Fruit fly (Drosophila melanogaster) whole organism, embryonic: ENCODE results near the gene timeout.
A peak's percentile ranks its signal among the peaks of the same experiment; 100 is the strongest.

ENCODE experiments used
- ATbp ChIP-seq: fragments of 200-800 bp; sonication (Bioruptor generic); optimal IDR thresholded peaks from 2 replicates; lab custom pipeline; 2017; ENCODE audit warnings: missing biosample characterization, mild to moderate bottlenecking, missing genetic modification characterization, missing genetic modification reagents
- CG10321 ChIP-seq: fragments of 200-800 bp; sonication (Bioruptor generic); IDR thresholded peaks from 2 replicates; pipeline ENCODE4 v1.3.6; 2022; ENCODE audit warnings: missing biosample characterization, missing genetic modification characterization
- CG13123 ChIP-seq: fragments of 200-800 bp; sonication (Bioruptor generic); optimal IDR thresholded peaks from 2 replicates; lab custom pipeline; 2016; ENCODE audit warnings: missing biosample characterization, missing genetic modification characterization
- CG13287 ChIP-seq: fragments of 200-800 bp; sonication (Bioruptor generic); IDR thresholded peaks from 2 replicates; pipeline ENCODE4 v1.3.6; 2022; ENCODE audit warnings: missing biosample characterization, missing genetic modification characterization; ENCODE audit not compliant: partially characterized antibody
- CG14014 ChIP-seq: fragments of 200-800 bp; sonication (Bioruptor generic); IDR thresholded peaks from 2 replicates; pipeline ENCODE4 v1.3.6; 2022; ENCODE audit warnings: missing biosample characterization, missing genetic modification characterization
- CG15479 ChIP-seq: fragments of 200-800 bp; sonication (Bioruptor generic); optimal IDR thresholded peaks from 3 replicates; lab custom pipeline; 2019; ENCODE audit warnings: missing biosample characterization, mild to moderate bottlenecking, missing genetic modification characterization, moderate library complexity
- CG16815 ChIP-seq: fragments of 200-800 bp; sonication (Bioruptor generic); optimal IDR thresholded peaks from 3 replicates; lab custom pipeline; 2017; ENCODE audit warnings: missing biosample characterization, mild to moderate bottlenecking, missing genetic modification characterization
- CG17361 ChIP-seq: fragments of 200-800 bp; sonication (Bioruptor generic); IDR thresholded peaks from 3 replicates; pipeline ENCODE4 v1.3.6; 2022; ENCODE audit warnings: missing biosample characterization, missing genetic modification characterization
- CG30431 ChIP-seq: fragments of 200-800 bp; sonication (Bioruptor generic); optimal IDR thresholded peaks from 2 replicates; lab custom pipeline; 2017; ENCODE audit warnings: missing biosample characterization, missing genetic modification characterization
- CG3407 ChIP-seq: fragments of 200-800 bp; sonication (Bioruptor generic); optimal IDR thresholded peaks from 2 replicates; lab custom pipeline; 2018; ENCODE audit warnings: missing biosample characterization, mild to moderate bottlenecking, missing genetic modification characterization
- CG4360 ChIP-seq: fragments of 200-800 bp; sonication (Bioruptor generic); IDR thresholded peaks from 2 replicates; pipeline ENCODE4 v1.3.6; 2022; ENCODE audit warnings: missing biosample characterization, missing genetic modification characterization
- CG5180 ChIP-seq: fragments of 200-800 bp; sonication (Bioruptor generic); optimal IDR thresholded peaks from 3 replicates; lab custom pipeline; 2017; ENCODE audit warnings: missing biosample characterization, missing genetic modification characterization, mild to moderate bottlenecking, moderate library complexity, missing genetic modification reagents
- CG8281 ChIP-seq: fragments of 200-800 bp; sonication (Bioruptor generic); optimal IDR thresholded peaks from 2 replicates; lab custom pipeline; 2018; ENCODE audit warnings: missing biosample characterization, mild to moderate bottlenecking, missing genetic modification characterization, moderate library complexity
- CG8290 ChIP-seq, 3 experiments: fragments of 200-800 bp; sonication (Bioruptor generic); optimal IDR thresholded peaks; 2 replicates each; lab custom pipeline; 2016 to 2019; ENCODE audit warnings: missing biosample characterization in 3 of 3, missing genetic modification characterization in 3 of 3, mild to moderate bottlenecking in 2 of 3, moderate library complexity in 1 of 3
- CkIIα-i1 ChIP-seq: fragments of 200-800 bp; sonication (Bioruptor generic); IDR thresholded peaks from 2 replicates; pipeline ENCODE4 v1.3.6; 2022; ENCODE audit warnings: missing biosample characterization, missing genetic modification characterization
- Dip2 ChIP-seq: fragments of 200-800 bp; sonication (Bioruptor generic); IDR thresholded peaks from 2 replicates; pipeline ENCODE4 v1.3.6; 2022; ENCODE audit warnings: missing biosample characterization, missing genetic modification characterization
- Dll ChIP-seq: fragments of 200-800 bp; sonication (Bioruptor generic); IDR thresholded peaks from 4 replicates; pipeline ENCODE4 v1.3.6; 2022; ENCODE audit warnings: missing biosample characterization, missing genetic modification characterization; ENCODE audit not compliant: partially characterized antibody
- Elba2 ChIP-seq: fragments of 200-800 bp; sonication (Bioruptor generic); optimal IDR thresholded peaks from 3 replicates; lab custom pipeline; 2016; ENCODE audit warnings: missing biosample characterization, missing genetic modification characterization
- HLH54F ChIP-seq: fragments of 200-800 bp; sonication (Bioruptor generic); optimal IDR thresholded peaks from 3 replicates; lab custom pipeline; 2016; ENCODE audit warnings: missing biosample characterization, missing genetic modification characterization
- Nf-YB ChIP-seq: fragments of 200-800 bp; sonication (Bioruptor generic); optimal IDR thresholded peaks from 3 replicates; lab custom pipeline; 2019; ENCODE audit warnings: missing biosample characterization, mild to moderate bottlenecking, missing genetic modification characterization, moderate library complexity
- Oli ChIP-seq: fragments of 200-800 bp; sonication (Bioruptor generic); optimal IDR thresholded peaks from 2 replicates; lab custom pipeline; 2018; ENCODE audit warnings: missing biosample characterization, mild to moderate bottlenecking, missing genetic modification characterization, moderate library complexity
- Pdp1 ChIP-seq, 2 experiments: fragments of 200-800 bp; sonication (Bioruptor generic); optimal IDR thresholded peaks; 3 replicates each; lab custom pipeline; 2016; ENCODE audit warnings: missing biosample characterization in 2 of 2, missing genetic modification characterization in 2 of 2, mild to moderate bottlenecking in 1 of 2, moderate library complexity in 1 of 2
- Rfx ChIP-seq: fragments of 200-800 bp; sonication (Bioruptor generic); IDR thresholded peaks from 2 replicates; pipeline ENCODE4 v1.3.6; 2022; ENCODE audit warnings: missing biosample characterization, missing genetic modification characterization
- Sox100B ChIP-seq: fragments of 200-800 bp; sonication (Bioruptor generic); optimal IDR thresholded peaks from 3 replicates; lab custom pipeline; 2018; ENCODE audit warnings: missing biosample characterization, mild to moderate bottlenecking, missing genetic modification characterization
- TFAM ChIP-seq: fragments of 200-800 bp; sonication (Bioruptor generic); optimal IDR thresholded peaks from 2 replicates; lab custom pipeline; 2017; ENCODE audit warnings: missing biosample characterization, missing genetic modification characterization, inconsistent platforms
- Trl ChIP-seq, 3 experiments: fragments of >200 bp in 2 of 3; fragments of 200-800 bp in 1 of 3; sonication (Bioruptor generic) in 1 of 3; optimal IDR thresholded peaks; 2 replicates in 1 of 3; 3 replicates in 2 of 3; lab custom pipeline; 2016 to 2017; ENCODE audit warnings: missing biosample characterization in 1 of 3, missing genetic modification characterization in 1 of 3
- al ChIP-seq: fragments of 200-800 bp; sonication (Bioruptor generic); IDR thresholded peaks from 2 replicates; pipeline ENCODE4 v1.3.6; 2022; ENCODE audit warnings: missing biosample characterization, missing genetic modification characterization
- bab2 ChIP-seq: fragments of 200-800 bp; sonication (Bioruptor generic); optimal IDR thresholded peaks from 2 replicates; lab custom pipeline; 2016; ENCODE audit warnings: missing biosample characterization, missing genetic modification characterization
- bigmax ChIP-seq: fragments of 200-800 bp; sonication (Bioruptor generic); optimal IDR thresholded peaks from 2 replicates; lab custom pipeline; 2018; ENCODE audit warnings: missing biosample characterization, mild to moderate bottlenecking, missing genetic modification characterization
- chif ChIP-seq, 2 experiments: fragments of 200-800 bp; sonication (Bioruptor generic); optimal IDR thresholded peaks; 3 replicates each; lab custom pipeline; 2016; ENCODE audit warnings: missing biosample characterization in 2 of 2, missing genetic modification characterization in 2 of 2
- chinmo ChIP-seq: fragments of 200-800 bp; sonication (Bioruptor generic); IDR thresholded peaks from 4 replicates; pipeline ENCODE4 v1.3.6; 2022; ENCODE audit warnings: missing biosample characterization, missing genetic modification characterization; ENCODE audit not compliant: partially characterized antibody
- exex ChIP-seq: fragments of 200-800 bp; sonication (Bioruptor generic); optimal IDR thresholded peaks from 4 replicates; lab custom pipeline; 2018; ENCODE audit warnings: missing biosample characterization, mild to moderate bottlenecking, missing genetic modification characterization, moderate library complexity
- fd64A ChIP-seq: fragments of 200-800 bp; sonication (Bioruptor generic); optimal IDR thresholded peaks from 3 replicates; lab custom pipeline; 2018; ENCODE audit warnings: missing biosample characterization, mild to moderate bottlenecking, missing genetic modification characterization
- ftz-f1 ChIP-seq: fragments of 200-800 bp; sonication (Bioruptor generic); optimal IDR thresholded peaks from 2 replicates; lab custom pipeline; 2016; ENCODE audit warnings: missing biosample characterization, missing genetic modification characterization
- her ChIP-seq: fragments of 200-800 bp; sonication (Bioruptor generic); optimal IDR thresholded peaks from 2 replicates; lab custom pipeline; 2016; ENCODE audit warnings: missing biosample characterization, missing genetic modification characterization
- insv ChIP-seq, 2 experiments: fragments of 200-800 bp; sonication (Bioruptor generic); optimal IDR thresholded peaks; 3 replicates each; lab custom pipeline; 2016 to 2018; ENCODE audit warnings: missing biosample characterization in 2 of 2, missing genetic modification characterization in 2 of 2
- lmd ChIP-seq: fragments of 200-800 bp; sonication (Bioruptor generic); IDR thresholded peaks from 2 replicates; pipeline ENCODE4 v1.3.6; 2022; ENCODE audit warnings: missing biosample characterization, missing genetic modification characterization
- lola ChIP-seq, 3 experiments: fragments of >200 bp in 2 of 3; fragments of 200-800 bp in 1 of 3; sonication (Bioruptor generic) in 1 of 3; optimal IDR thresholded peaks; 2 replicates each; lab custom pipeline; 2017 to 2019; ENCODE audit warnings: missing biosample characterization in 3 of 3, missing genetic modification characterization in 3 of 3, mild to moderate bottlenecking in 1 of 3, moderate library complexity in 1 of 3
- luna ChIP-seq: fragments of 200-800 bp; sonication (Bioruptor generic); optimal IDR thresholded peaks from 2 replicates; lab custom pipeline; 2016; ENCODE audit warnings: missing biosample characterization, missing genetic modification characterization
- oc ChIP-seq: fragments of 200-800 bp; sonication (Bioruptor generic); optimal IDR thresholded peaks from 2 replicates; lab custom pipeline; 2018; ENCODE audit warnings: missing biosample characterization, mild to moderate bottlenecking, missing genetic modification characterization, moderate library complexity
- peb ChIP-seq: fragments of 200-800 bp; sonication (Bioruptor generic); IDR thresholded peaks from 2 replicates; pipeline ENCODE4 v1.3.6; 2022; ENCODE audit warnings: missing biosample characterization, missing genetic modification characterization
- pum ChIP-seq: fragments of 200-800 bp; sonication (Bioruptor generic); optimal IDR thresholded peaks from 2 replicates; lab custom pipeline; 2016; ENCODE audit warnings: missing biosample characterization, missing genetic modification characterization
- sc ChIP-seq, 3 experiments: fragments of >200 bp in 2 of 3; fragments of 200-800 bp in 1 of 3; sonication (Bioruptor generic) in 1 of 3; optimal IDR thresholded peaks; 2 replicates in 2 of 3; 3 replicates in 1 of 3; lab custom pipeline; 2017; ENCODE audit warnings: mild to moderate bottlenecking in 1 of 3, missing biosample characterization in 1 of 3, missing genetic modification characterization in 1 of 3, missing genetic modification reagents in 1 of 3
- sna ChIP-seq: fragments of 200-800 bp; sonication (Bioruptor generic); IDR thresholded peaks from 2 replicates; pipeline ENCODE4 v1.3.6; 2022; ENCODE audit warnings: missing biosample characterization, missing genetic modification characterization; ENCODE audit not compliant: partially characterized antibody
- trem ChIP-seq: fragments of 200-800 bp; optimal IDR thresholded peaks from 3 replicates; lab custom pipeline; 2019; ENCODE audit warnings: missing biosample characterization, mild to moderate bottlenecking, missing genetic modification characterization, moderate library complexity
- vnd ChIP-seq: fragments of 200-800 bp; sonication (Bioruptor generic); IDR thresholded peaks from 3 replicates; pipeline ENCODE4 v1.3.6; 2022; ENCODE audit warnings: missing biosample characterization, missing genetic modification characterization; ENCODE audit not compliant: partially characterized antibody

The timeout gene

DNA sequence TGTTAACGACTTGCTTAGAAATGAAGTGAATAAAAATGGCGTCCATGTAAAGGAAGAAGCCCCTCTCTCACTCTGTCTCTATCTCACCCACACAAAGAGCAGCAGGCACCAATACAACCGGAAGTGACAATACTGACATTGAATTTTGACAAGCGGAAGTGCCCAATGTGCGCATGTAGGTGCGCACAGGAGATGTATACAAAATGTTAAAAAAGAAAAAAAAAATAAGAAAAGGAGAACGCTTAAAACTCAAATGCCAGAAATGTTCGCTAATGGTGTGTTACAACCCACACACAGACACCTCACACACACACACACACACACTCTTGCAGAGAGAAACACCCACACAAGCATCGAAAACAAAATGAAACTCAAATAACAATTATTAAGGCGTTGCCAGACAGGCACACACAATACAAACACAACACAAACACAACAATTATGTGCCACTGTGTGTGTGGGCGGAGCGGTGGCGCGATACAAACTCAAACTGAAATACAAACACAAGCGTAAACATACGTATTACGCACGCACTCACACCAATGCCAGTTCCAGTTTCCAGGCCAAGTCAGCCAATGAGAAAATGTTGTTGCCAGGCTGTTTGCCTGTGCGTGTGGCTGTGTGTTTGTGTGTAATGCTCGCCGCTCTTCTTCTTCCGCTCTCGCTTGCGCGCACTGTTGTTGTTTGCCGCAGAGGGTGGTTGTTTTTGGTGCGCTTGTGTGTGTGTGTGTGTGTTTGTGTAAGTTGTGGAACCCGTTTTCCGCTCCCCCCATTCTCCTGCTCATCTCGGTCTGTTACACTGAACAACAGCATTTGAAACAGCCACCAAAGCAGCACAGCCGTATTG, 24.5 kb upstream of the timeout start (continued):
- TF ChIP-seq chinmo: 0 out of 4 replicates have a peak, but pooled peaks have one; percentile 71
- no peak for TF ChIP-seq bab2 (GFP tag; lab: Kevin White, UChicago)
- TF ChIP-seq fd64A (GFP tag; lab: Kevin White, UChicago): no peak
- peak in 1 of 2 experiments; percentile 16 for TF ChIP-seq insv (GFP tag; optimal IDR thresholded peaks at IDR 0.05; lab: Kevin White, UChicago)
- TF ChIP-seq al (GFP tag; lab: Robert Waterston, UW): no peak
- peak; percentile 35 to 63 for TF ChIP-seq Trl (optimal IDR thresholded peaks at IDR 0.05; lab: Kevin White, UChicago)
- no peak for TF ChIP-seq Trl (GFP tag; optimal IDR thresholded peaks at IDR 0.05; lab: Kevin White, UChicago)
- no peak for TF ChIP-seq CG5180 (GFP tag; lab: Kevin White, UChicago)
- TF ChIP-seq CG8290 (GFP tag; optimal IDR thresholded peaks at IDR 0.05; lab: Kevin White, UChicago): no peak
- TF ChIP-seq CG8290 (tag; optimal IDR thresholded peaks at IDR 0.05; lab: Kevin White, UChicago): no peak
- 0 out of 2 replicates have a peak, but pooled peaks have one; percentile 52 for TF ChIP-seq sna (GFP tag; lab: Robert Waterston, UW)
- no peak for TF ChIP-seq CkIIα-i1 (GFP tag; lab: Robert Waterston, UW)
- TF ChIP-seq CG16815 (GFP tag; lab: Kevin White, UChicago): no peak
- no peak for TF ChIP-seq CG30431 (GFP tag; lab: Kevin White, UChicago)
- TF ChIP-seq CG14014 (GFP tag; lab: Robert Waterston, UW): no peak
- peak; percentile 95 for TF ChIP-seq CG15479 (GFP tag; lab: Kevin White, UChicago)
- TF ChIP-seq CG8281 (tag; lab: Kevin White, UChicago): no peak
- TF ChIP-seq oc (tag; lab: Kevin White, UChicago): peak; percentile 53
- no peak for TF ChIP-seq ATbp
- no peak for TF ChIP-seq Oli (tag; lab: Kevin White, UChicago)
- TF ChIP-seq CG13287: peak; percentile 51; the same call in 1 of the 2 replicates
- TF ChIP-seq Pdp1 (GFP tag; optimal IDR thresholded peaks at IDR 0.05; lab: Kevin White, UChicago): peak in 1 of 2 experiments; percentile 44
- no peak for TF ChIP-seq Rfx (GFP tag; lab: Robert Waterston, UW)
- no peak for TF ChIP-seq trem (tag; lab: Kevin White, UChicago)
- no peak for TF ChIP-seq luna
- TF ChIP-seq Sox100B (GFP tag; lab: Kevin White, UChicago): no peak
- no peak for TF ChIP-seq CG10321
- TF ChIP-seq pum (GFP tag; lab: Kevin White, UChicago): no peak
- TF ChIP-seq chif (GFP tag; optimal IDR thresholded peaks at IDR 0.05; lab: Kevin White, UChicago): peak in 1 of 2 experiments; percentile 41
- TF ChIP-seq her (GFP tag; lab: Kevin White, UChicago): no peak
- TF ChIP-seq Elba2 (GFP tag; lab: Kevin White, UChicago): no peak
- 0 out of 2 replicates have a peak, but pooled peaks have one; percentile 29 for TF ChIP-seq peb (GFP tag; lab: Robert Waterston, UW)
- no peak; the same call in 1 of the 2 replicates for TF ChIP-seq lmd (GFP tag; lab: Robert Waterston, UW)
- TF ChIP-seq Dll (GFP tag; lab: Robert Waterston, UW): 0 out of 4 replicates have a peak, but pooled peaks have one; percentile 48
- TF ChIP-seq sc (optimal IDR thresholded peaks at IDR 0.05; lab: Kevin White, UChicago): no peak
- TF ChIP-seq sc (GFP tag; optimal IDR thresholded peaks at IDR 0.05; lab: Kevin White, UChicago): no peak
- TF ChIP-seq CG13123 (GFP tag; lab: Kevin White, UChicago): no peak
- peak; percentile 100 for TF ChIP-seq Nf-YB
- TF ChIP-seq CG4360 (GFP tag; lab: Robert Waterston, UW): peak; percentile 84
- TF ChIP-seq TFAM (GFP tag; lab: Kevin White, UChicago): no peak
- TF ChIP-seq Dip2 (GFP tag; lab: Robert Waterston, UW): no peak
- TF ChIP-seq lola (GFP tag; optimal IDR thresholded peaks at IDR 0.05; lab: Kevin White, UChicago): peak in 2 of 3 experiments; percentile 1 to 91
- TF ChIP-seq bigmax (GFP tag; lab: Kevin White, UChicago): no peak
- TF ChIP-seq CG17361 (GFP tag; lab: Robert Waterston, UW): 0 out of 3 replicates have a peak, but pooled peaks have one; percentile 23
- TF ChIP-seq exex: no peak
- TF ChIP-seq CG3407 (GFP tag; lab: Kevin White, UChicago): no peak
- TF ChIP-seq ftz-f1 (GFP tag; lab: Kevin White, UChicago): peak; percentile 4
- 0 out of 3 replicates have a peak, but pooled peaks have one; percentile 46 for TF ChIP-seq vnd (GFP tag; lab: Robert Waterston, UW)
- no peak for TF ChIP-seq HLH54F (GFP tag; lab: Kevin White, UChicago)
